Worm (Caenorhabditis elegans) whole organism, mixed stage, embryonic: Measurements from ENCODE around the gene mdt-6.

Experiments
- lin-32 ChIP-seq: fragments of 200-800 bp; sonication (Bioruptor generic); optimal IDR thresholded peaks from 2 replicates; lab custom pipeline; 2018; ENCODE audit warnings: mild to moderate bottlenecking, missing genetic modification characterization, missing compliant biosample characterization
- pha-4 ChIP-seq: fragments of 150-350 bp; optimal IDR thresholded peaks from 2 replicates; lab custom pipeline; 2018; ENCODE audit warnings: missing biosample characterization, missing genetic modification reagents, missing genetic modification characterization
- ztf-11 ChIP-seq: fragments of 150-350 bp; optimal IDR thresholded peaks from 2 replicates; lab custom pipeline; 2014; ENCODE audit warnings: missing biosample characterization, missing genetic modification characterization

ce11 chrV:7072309-7072708 is 12.9 kb upstream of the mdt-6 start, which contains the start of gene F27B10.1:
- no peak for TF ChIP-seq lin-32 (GFP tag; lab: Kevin White, UChicago)
- no peak for TF ChIP-seq ztf-11 (tag; lab: Kevin White, UChicago)
- TF ChIP-seq pha-4 (tag; lab: Kevin White, UChicago): no peak
